Worm (Caenorhabditis elegans): ENCODE data around the gene C01G5.25.

- TF ChIP-seq snpc-4 (tag; optimal IDR thresholded peaks at IDR 0.05): no peak
- TF ChIP-seq R02D3.7 (tag; optimal IDR thresholded peaks at IDR 0.05): no peak
- TF ChIP-seq mdl-1 (tag; optimal IDR thresholded peaks at IDR 0.05): no peak
- TF ChIP-seq pqm-1 (tag; optimal IDR thresholded peaks at IDR 0.05): no peak
- no peak for TF ChIP-seq nhr-23 (tag; optimal IDR thresholded peaks at IDR 0.05)
- TF ChIP-seq ztf-11 (tag; optimal IDR thresholded peaks at IDR 0.05): no peak
- TF ChIP-seq ceh-9 (tag; optimal IDR thresholded peaks at IDR 0.05): no peak
- TF ChIP-seq aly-2 (tag; optimal IDR thresholded peaks at IDR 0.05): no peak
- no peak for TF ChIP-seq nhr-43 (tag; optimal IDR thresholded peaks at IDR 0.05; ENCODE audit: poor library complexity, severe bottlenecking)
- no peak for TF ChIP-seq egl-27 (tag; optimal IDR thresholded peaks at IDR 0.05)
- TF ChIP-seq nhr-11 (tag; optimal IDR thresholded peaks at IDR 0.05): no peak
- no peak for TF ChIP-seq pha-4 (tag; optimal IDR thresholded peaks at IDR 0.05)
- TF ChIP-seq ama-1 (optimal IDR thresholded peaks at IDR 0.05): no peak
Measured at ce11 chrIV:6597298-6597697, 55.8 kb downstream of the C01G5.25 start, which contains the start of gene F38A5.6.
